Worm (Caenorhabditis elegans) whole organism, L4 larva: ENCODE data around the gene gas-1.

ENCODE experiments used
- R02D3.7 ChIP-seq: fragments of 150-350 bp; sonication (generic microtip); optimal IDR thresholded peaks from 3 replicates; lab custom pipeline; 2014; ENCODE audit warnings: missing biosample characterization, missing genetic modification characterization
- ceh-20 ChIP-seq: fragments of 200-800 bp; sonication (Bioruptor generic); IDR thresholded peaks from 2 replicates; pipeline ENCODE4 v1.3.6; 2022; ENCODE audit warnings: missing genetic modification reagents, missing genetic modification characterization, missing compliant biosample characterization
- daf-12 ChIP-seq: fragments of 150-350 bp; optimal IDR thresholded peaks from 2 replicates; lab custom pipeline; 2014; ENCODE audit warnings: missing biosample characterization, missing genetic modification reagents, missing genetic modification characterization
- egl-27 ChIP-seq: sonication (generic microtip); optimal IDR thresholded peaks from 3 replicates; lab custom pipeline; 2017; ENCODE audit warnings: missing biosample characterization, missing genetic modification reagents, missing genetic modification characterization
- lin-39 ChIP-seq: fragments of 150-350 bp; optimal IDR thresholded peaks from 2 replicates; lab custom pipeline; 2014; ENCODE audit warnings: missing biosample characterization, missing genetic modification reagents, missing genetic modification characterization
- mdl-1 ChIP-seq, 2 experiments: fragments of 150-350 bp in 1 of 2; sonication (generic microtip) in 1 of 2; optimal IDR thresholded peaks; 2 replicates each; lab custom pipeline; 2014 to 2017; ENCODE audit warnings: missing biosample characterization in 2 of 2, missing genetic modification characterization in 2 of 2
- pha-4 ChIP-seq, 2 experiments: fragments of 150-350 bp in 1 of 2; fragments of 200-800 bp in 1 of 2; sonication (Bioruptor generic) in 1 of 2; IDR thresholded peaks in 1 of 2; optimal IDR thresholded peaks in 1 of 2; 2 replicates each; pipeline versions ENCODE4 v1.3.6 to Lab custom; 2014 to 2022; ENCODE audit warnings: missing genetic modification characterization in 2 of 2, missing genetic modification reagents in 2 of 2, missing biosample characterization in 1 of 2, missing compliant biosample characterization in 1 of 2
- pqm-1 ChIP-seq: sonication (generic microtip); optimal IDR thresholded peaks from 2 replicates; lab custom pipeline; 2017; ENCODE audit warnings: missing biosample characterization, missing genetic modification characterization
- zag-1 ChIP-seq: fragments of 150-350 bp; optimal IDR thresholded peaks from 2 replicates; lab custom pipeline; 2014; ENCODE audit warnings: missing biosample characterization, missing genetic modification characterization
- zfp-2 ChIP-seq: sonication (generic microtip); optimal IDR thresholded peaks from 2 replicates; lab custom pipeline; 2016; ENCODE audit warnings: mild to moderate bottlenecking, missing genetic modification characterization, missing compliant biosample characterization

ce11 chrX:15633964-15634363 is 43.8 kb upstream of the gas-1 start:
- TF ChIP-seq zfp-2 (tag; lab: Kevin White, UChicago) (no peak), daf-12 (tag; lab: Kevin White, UChicago) (no peak), zag-1 (tag; lab: Kevin White, UChicago) (no peak), lin-39 (tag; lab: Kevin White, UChicago) (no peak), mdl-1 (tag; optimal IDR thresholded peaks at IDR 0.05; lab: Kevin White, UChicago) (no peak), R02D3.7 (tag; lab: Kevin White, UChicago) (no peak), pqm-1 (tag; lab: Kevin White, UChicago) (no peak), pha-4 (GFP tag; IDR thresholded peaks at IDR 0.05; lab: Robert Waterston, UW) (no peak), pha-4 (tag; optimal IDR thresholded peaks at IDR 0.05; lab: Kevin White, UChicago) (no peak), ceh-20 (GFP tag; lab: Robert Waterston, UW) (no peak), egl-27 (tag; lab: Kevin White, UChicago) (no peak)
